Worm (Caenorhabditis elegans) whole organism, young adult: ENCODE results near the gene Y47D7A.19.

ENCODE experiments used
- C17E4.6 ChIP-seq: fragments of 200-800 bp; sonication (Bioruptor generic); IDR thresholded peaks from 2 replicates; pipeline ENCODE4 v1.3.6; 2022; ENCODE audit warnings: missing genetic modification reagents, missing genetic modification characterization, missing compliant biosample characterization
- D2030.7 ChIP-seq: fragments of 200-800 bp; sonication (Bioruptor generic); IDR thresholded peaks from 2 replicates; pipeline ENCODE4 v1.3.6; 2022; ENCODE audit warnings: missing genetic modification reagents, missing genetic modification characterization, missing compliant biosample characterization
- F22D6.2 ChIP-seq: sonication (generic microtip); optimal IDR thresholded peaks from 2 replicates; lab custom pipeline; 2016; ENCODE audit warnings: mild to moderate bottlenecking, missing genetic modification characterization, missing compliant biosample characterization
- F23B12.7 ChIP-seq: sonication (generic microtip); optimal IDR thresholded peaks from 2 replicates; lab custom pipeline; 2017; ENCODE audit warnings: missing genetic modification characterization, mild to moderate bottlenecking, missing compliant biosample characterization, antibody characterized with exemption, moderate library complexity; ENCODE audit not compliant: insufficient read depth
- F57A8.1 ChIP-seq: fragments of 200-800 bp; sonication (Bioruptor generic); optimal IDR thresholded peaks from 2 replicates; lab custom pipeline; 2018; ENCODE audit warnings: mild to moderate bottlenecking, missing genetic modification characterization, moderate library complexity, missing compliant biosample characterization
- F57C9.4 ChIP-seq: sonication (generic microtip); optimal IDR thresholded peaks from 2 replicates; lab custom pipeline; 2017; ENCODE audit warnings: mild to moderate bottlenecking, missing genetic modification characterization, missing compliant biosample characterization
- K12H6.12 ChIP-seq: fragments of 200-800 bp; sonication (Bioruptor generic); optimal IDR thresholded peaks from 2 replicates; lab custom pipeline; 2018; ENCODE audit warnings: mild to moderate bottlenecking, missing genetic modification characterization, missing compliant biosample characterization
- Y79H2A.3 ChIP-seq: fragments of 200-800 bp; sonication (Bioruptor generic); conservative IDR thresholded peaks from 2 replicates; pipeline ENCODE4 v1.3.6; 2022; ENCODE audit warnings: missing genetic modification reagents, missing genetic modification characterization, missing compliant biosample characterization
- akir-1 ChIP-seq: fragments of 200-800 bp; sonication (Bioruptor generic); optimal IDR thresholded peaks from 2 replicates; lab custom pipeline; 2018; ENCODE audit warnings: mild to moderate bottlenecking, missing genetic modification characterization, moderate library complexity, missing compliant biosample characterization
- cebp-2 ChIP-seq: fragments of 200-800 bp; sonication (Bioruptor generic); IDR thresholded peaks from 2 replicates; pipeline ENCODE4 v1.3.6; 2022; ENCODE audit warnings: missing genetic modification characterization, missing compliant biosample characterization
- ceh-100 ChIP-seq: fragments of 200-800 bp; sonication (Bioruptor generic); IDR thresholded peaks from 2 replicates; pipeline ENCODE4 v1.3.6; 2022; ENCODE audit warnings: missing genetic modification reagents, missing genetic modification characterization, missing compliant biosample characterization
- ceh-27 ChIP-seq: fragments of 200-800 bp; sonication (Bioruptor generic); optimal IDR thresholded peaks from 2 replicates; lab custom pipeline; 2018; ENCODE audit warnings: mild to moderate bottlenecking, missing genetic modification characterization, moderate library complexity, missing compliant biosample characterization
- ceh-58 ChIP-seq: fragments of 200-800 bp; sonication (Bioruptor generic); IDR thresholded peaks from 2 replicates; pipeline ENCODE4 v1.3.6; 2022; ENCODE audit warnings: missing genetic modification characterization, missing compliant biosample characterization
- egl-18 ChIP-seq: fragments of 200-800 bp; sonication (Bioruptor generic); IDR thresholded peaks from 2 replicates; pipeline ENCODE4 v1.3.6; 2022; ENCODE audit warnings: missing genetic modification reagents, missing genetic modification characterization, missing compliant biosample characterization
- ekl-4 ChIP-seq: fragments of 200-800 bp; sonication (Bioruptor generic); IDR thresholded peaks from 2 replicates; pipeline ENCODE4 v1.3.6; 2022; ENCODE audit warnings: missing genetic modification reagents, missing genetic modification characterization, missing compliant biosample characterization
- gei-17 ChIP-seq: fragments of 200-800 bp; sonication (Bioruptor generic); optimal IDR thresholded peaks from 2 replicates; lab custom pipeline; 2018; ENCODE audit warnings: mild to moderate bottlenecking, missing genetic modification characterization, missing compliant biosample characterization
- let-526 ChIP-seq: fragments of 200-800 bp; sonication (Bioruptor generic); IDR thresholded peaks from 2 replicates; pipeline ENCODE4 v1.3.6; 2022; ENCODE audit warnings: missing genetic modification reagents, missing genetic modification characterization, missing compliant biosample characterization
- lin-54 ChIP-seq: fragments of 200-800 bp; sonication (Bioruptor generic); optimal IDR thresholded peaks from 2 replicates; lab custom pipeline; 2018; ENCODE audit warnings: mild to moderate bottlenecking, missing genetic modification characterization, missing compliant biosample characterization
- lsy-27 ChIP-seq: sonication (generic microtip); optimal IDR thresholded peaks from 2 replicates; lab custom pipeline; 2017; ENCODE audit warnings: missing genetic modification characterization, mild to moderate bottlenecking, missing compliant biosample characterization, antibody characterized with exemption, missing genotype, borderline replicate concordance; ENCODE audit not compliant: insufficient read depth
- madf-10 ChIP-seq: sonication (generic microtip); optimal IDR thresholded peaks from 2 replicates; lab custom pipeline; 2016; ENCODE audit warnings: mild to moderate bottlenecking, missing genetic modification characterization, missing compliant biosample characterization
- madf-8 ChIP-seq: fragments of 200-800 bp; sonication (Bioruptor generic); conservative IDR thresholded peaks from 2 replicates; pipeline ENCODE4 v1.3.6; 2022; ENCODE audit warnings: missing genetic modification reagents, missing genetic modification characterization, missing compliant biosample characterization
- mes-4 ChIP-seq: sonication (generic microtip); optimal IDR thresholded peaks from 2 replicates; lab custom pipeline; 2016; ENCODE audit warnings: missing genotype, missing genetic modification characterization, missing compliant biosample characterization
- nfyb-1 ChIP-seq: fragments of 200-800 bp; sonication (Bioruptor generic); IDR thresholded peaks from 2 replicates; pipeline ENCODE4 v1.3.6; 2022; ENCODE audit warnings: missing genetic modification reagents, missing genetic modification characterization, missing compliant biosample characterization
- nhr-120 ChIP-seq: fragments of 200-800 bp; sonication (Bioruptor generic); IDR thresholded peaks from 2 replicates; pipeline ENCODE4 v1.3.6; 2022; ENCODE audit warnings: missing genetic modification characterization, missing compliant biosample characterization
- nhr-179 ChIP-seq: sonication (generic microtip); optimal IDR thresholded peaks from 2 replicates; lab custom pipeline; 2016; ENCODE audit warnings: mild to moderate bottlenecking, missing genetic modification characterization, missing compliant biosample characterization
- nhr-80 ChIP-seq: sonication (generic microtip); optimal IDR thresholded peaks from 2 replicates; lab custom pipeline; 2016; ENCODE audit warnings: missing genetic modification characterization, missing compliant biosample characterization
- repo-1 ChIP-seq: sonication (generic microtip); optimal IDR thresholded peaks from 2 replicates; lab custom pipeline; 2017; ENCODE audit warnings: mild to moderate bottlenecking, missing genetic modification characterization, missing compliant biosample characterization
- rpc-1 ChIP-seq, 2 experiments: fragments of 150-350 bp in 1 of 2; sonication (generic microtip) in 1 of 2; optimal IDR thresholded peaks; 2 replicates each; lab custom pipeline; 2014 to 2018; ENCODE audit warnings: missing biosample characterization in 1 of 2, missing genetic modification characterization in 1 of 2, missing genetic modification reagents in 1 of 2, missing genotype in 1 of 2
- sdz-38 ChIP-seq: sonication (generic microtip); optimal IDR thresholded peaks from 2 replicates; lab custom pipeline; 2016; ENCODE audit warnings: missing genotype, missing genetic modification characterization, missing compliant biosample characterization
- snpc-1.3 ChIP-seq: sonication (generic microtip); optimal IDR thresholded peaks from 2 replicates; lab custom pipeline; 2017; ENCODE audit warnings: missing genetic modification characterization, mild to moderate bottlenecking, missing compliant biosample characterization, antibody characterized with exemption, moderate library complexity, missing genotype, missing genetic modification reagents; ENCODE audit not compliant: insufficient read depth
- snpc-4 ChIP-seq, 5 experiments: fragments of 150-350 bp in 1 of 5; sonication (generic microtip) in 4 of 5; optimal IDR thresholded peaks; 2 replicates each; lab custom pipeline; 2014 to 2018; ENCODE audit warnings: missing genetic modification characterization in 5 of 5, missing biosample characterization in 3 of 5, antibody characterized with exemption in 2 of 5, mild to moderate bottlenecking in 2 of 5, missing compliant biosample characterization in 2 of 5, missing genotype in 2 of 5, moderate library complexity in 2 of 5, missing genetic modification reagents in 1 of 5
- somi-1 ChIP-seq: fragments of 200-800 bp; sonication (Bioruptor generic); optimal IDR thresholded peaks from 2 replicates; lab custom pipeline; 2018; ENCODE audit warnings: mild to moderate bottlenecking, missing genetic modification characterization, missing compliant biosample characterization
- xnd-1 ChIP-seq: sonication (generic microtip); optimal IDR thresholded peaks from 2 replicates; lab custom pipeline; 2016; ENCODE audit warnings: missing genotype, missing genetic modification reagents, missing genetic modification characterization, missing compliant biosample characterization
- ztf-28 ChIP-seq: fragments of 200-800 bp; sonication (Bioruptor generic); IDR thresholded peaks from 2 replicates; pipeline ENCODE4 v1.3.6; 2022; ENCODE audit warnings: missing genetic modification reagents, missing genetic modification characterization, missing compliant biosample characterization

Y47D7A.19 gene

DNA sequence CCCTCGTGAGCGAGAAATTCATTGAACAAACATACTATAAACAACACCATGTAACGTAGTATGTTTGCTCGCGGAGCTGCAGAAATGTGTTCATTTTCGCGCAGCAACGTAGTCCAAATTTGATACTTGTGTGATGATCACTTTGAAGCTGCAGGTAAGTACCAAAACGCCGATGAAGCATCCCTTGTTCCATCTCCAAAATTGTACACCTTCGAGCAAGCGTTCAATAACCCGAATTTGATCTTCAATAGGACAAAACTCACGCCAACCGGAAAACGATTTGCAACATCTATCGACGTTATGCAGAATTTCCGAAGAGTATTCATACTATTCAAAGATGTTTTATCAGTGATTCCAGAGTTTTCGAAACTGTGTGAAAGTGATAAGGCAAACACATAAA, 13.5 kb upstream of the Y47D7A.19 start, which contains the start of gene Y47D7A.3 (continued):
- no peak for TF ChIP-seq xnd-1 (tag; lab: Kevin White, UChicago)
- no peak for TF ChIP-seq D2030.7 (GFP tag; lab: Robert Waterston, UW)
- TF ChIP-seq C17E4.6 (GFP tag; lab: Robert Waterston, UW): no peak
- TF ChIP-seq, all 124 proteins: peak for 0

DNA sequence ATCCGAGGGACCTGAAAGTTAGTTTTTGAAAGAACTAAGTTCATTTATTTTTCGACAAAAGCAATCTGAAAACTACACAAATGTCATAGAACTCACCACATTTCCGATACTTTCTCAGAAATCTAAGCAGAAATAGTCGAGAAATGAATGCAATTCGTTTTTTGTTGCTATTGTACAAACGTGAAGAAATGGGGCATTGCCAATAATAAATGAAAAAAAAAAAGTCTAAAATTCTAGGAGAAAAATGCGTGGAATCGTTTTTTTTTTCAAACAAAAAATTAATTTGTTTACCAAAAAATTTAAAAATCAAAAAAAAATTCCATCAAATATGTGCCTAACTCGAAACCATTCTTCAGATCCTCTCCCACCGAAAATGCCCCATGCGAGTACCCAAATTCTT, 12.4 kb upstream of the Y47D7A.19 start, which contains the start of gene Y47D7A.17:
Gene Y47D7A.17, minus strand, starts transcription at position 101 of the 400 bp plus-strand sequence.
- TF ChIP-seq nhr-80 (tag; lab: Kevin White, UChicago) (no peak), madf-8 (no peak), F22D6.2 (tag; lab: Kevin White, UChicago) (no peak), F23B12.7 (tag; lab: Kevin White, UChicago) (no peak), mes-4 (no peak), Y79H2A.3 (GFP tag; lab: Robert Waterston, UW) (no peak), rpc-1 (optimal IDR thresholded peaks at IDR 0.05; lab: Kevin White, UChicago) (no peak), rpc-1 (tag; optimal IDR thresholded peaks at IDR 0.05; lab: Kevin White, UChicago) (no peak), snpc-4 (GFP tag; optimal IDR thresholded peaks at IDR 0.05; lab: Kevin White, UChicago) (no peak), snpc-4 (tag; optimal IDR thresholded peaks at IDR 0.05; lab: Kevin White, UChicago) (no peak), lin-54 (no peak), D2030.7 (GFP tag; lab: Robert Waterston, UW) (no peak), snpc-1.3 (tag; lab: Kevin White, UChicago) (no peak), C17E4.6 (GFP tag; lab: Robert Waterston, UW) (no peak), nhr-179 (tag; lab: Kevin White, UChicago) (no peak)
- TF ChIP-seq, all 124 proteins: peak for 0

DNA sequence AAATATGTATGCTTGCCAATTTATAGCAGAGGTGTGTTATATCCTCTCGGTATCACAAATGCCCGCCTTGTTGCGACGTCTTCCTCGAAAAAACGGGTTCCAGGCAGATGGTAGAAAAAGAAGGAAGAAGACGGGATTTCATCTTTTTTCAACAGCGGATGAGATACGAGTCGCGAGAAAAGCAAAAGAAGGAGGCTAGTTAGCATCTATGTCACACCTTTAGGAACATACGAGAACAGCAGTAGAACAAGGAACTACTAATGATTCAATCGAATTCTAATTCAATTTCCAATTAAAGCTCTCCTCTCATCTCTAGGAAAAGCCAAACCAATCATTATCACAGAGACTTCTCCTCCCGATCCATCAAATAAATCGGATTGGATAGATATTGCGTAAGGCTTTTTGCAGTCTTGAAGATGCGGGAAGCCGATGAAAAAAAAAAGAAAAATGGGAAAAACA, 9.5 kb upstream of the Y47D7A.19 start, which contains the start of gene grl-5:
Gene grl-5, minus strand, starts transcription at position 51 of the 459 bp plus-strand sequence.
- TF ChIP-seq ceh-100 (GFP tag; lab: Robert Waterston, UW) (no peak), nfyb-1 (GFP tag; lab: Robert Waterston, UW) (no peak)
- TF ChIP-seq, all 124 proteins: peak for 0

DNA sequence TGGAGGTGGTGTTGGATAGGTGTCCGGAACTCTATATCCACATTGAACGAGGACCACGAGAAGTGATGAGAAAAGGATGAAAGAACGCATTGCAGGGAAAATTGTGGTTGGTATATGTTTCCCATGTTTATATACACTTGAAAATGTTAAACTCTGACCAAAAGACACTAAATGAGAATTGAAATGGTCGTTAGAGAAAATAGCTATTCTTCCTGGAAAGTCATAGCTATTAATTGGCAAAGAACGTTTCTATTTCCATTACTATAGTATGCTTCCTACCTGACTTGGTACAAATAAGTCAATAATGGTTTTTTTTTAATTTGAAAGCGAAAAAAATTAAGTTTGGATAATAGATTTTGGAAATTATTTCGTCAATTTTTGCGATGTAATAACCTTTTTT, 7.4 kb upstream of the Y47D7A.19 start, which contains the start of gene Y47D7A.18:
Gene Y47D7A.18, minus strand, starts transcription at position 101 of the 400 bp plus-strand sequence.
- no peak for TF ChIP-seq F57C9.4 (tag; lab: Kevin White, UChicago)
- TF ChIP-seq ztf-28 (GFP tag; lab: Robert Waterston, UW): no peak
- no peak for TF ChIP-seq madf-10 (tag; lab: Kevin White, UChicago)
- TF ChIP-seq gei-17: no peak
- no peak for TF ChIP-seq ekl-4
- TF ChIP-seq sdz-38 (tag; lab: Kevin White, UChicago): no peak
- no peak for TF ChIP-seq snpc-4 (GFP tag; optimal IDR thresholded peaks at IDR 0.05; lab: Kevin White, UChicago)
- TF ChIP-seq snpc-4 (tag; optimal IDR thresholded peaks at IDR 0.05; lab: Kevin White, UChicago): no peak
- no peak for TF ChIP-seq ceh-27 (GFP tag; lab: Kevin White, UChicago)
- no peak for TF ChIP-seq let-526 (GFP tag; lab: Robert Waterston, UW)
- no peak for TF ChIP-seq ceh-58 (GFP tag; lab: Robert Waterston, UW)
- TF ChIP-seq cebp-2 (GFP tag; lab: Robert Waterston, UW): no peak
- no peak for TF ChIP-seq somi-1 (GFP tag; lab: Kevin White, UChicago)
- no peak for TF ChIP-seq akir-1
- TF ChIP-seq lsy-27: no peak
- TF ChIP-seq Y79H2A.3 (GFP tag; lab: Robert Waterston, UW): no peak
- no peak for TF ChIP-seq nhr-120
- TF ChIP-seq repo-1: no peak
- no peak for TF ChIP-seq egl-18 (GFP tag; lab: Robert Waterston, UW)
- no peak for TF ChIP-seq F57A8.1 (GFP tag; lab: Kevin White, UChicago)
- TF ChIP-seq K12H6.12 (tag; lab: Kevin White, UChicago): no peak
